Worm (Caenorhabditis elegans) whole organism, L4 larva: Measurements from ENCODE around the gene W02B3.4.

Source experiments
- F37D6.2 ChIP-seq: sonication (generic microtip); optimal IDR thresholded peaks from 2 replicates; lab custom pipeline; 2016; ENCODE audit warnings: mild to moderate bottlenecking, missing genetic modification characterization, missing compliant biosample characterization
- Y105C5A.15 ChIP-seq: fragments of 200-800 bp; sonication (Bioruptor generic); IDR thresholded peaks from 2 replicates; pipeline ENCODE4 v1.3.6; 2022; ENCODE audit warnings: missing genetic modification characterization, missing compliant biosample characterization
- ZK337.2 ChIP-seq: fragments of 200-800 bp; sonication (Bioruptor generic); IDR thresholded peaks from 2 replicates; pipeline ENCODE4 v1.3.6; 2022; ENCODE audit warnings: missing genetic modification reagents, missing genetic modification characterization, missing compliant biosample characterization
- aha-1 ChIP-seq: fragments of 150-350 bp; peaks from one replicate; lab custom pipeline; 2014; ENCODE audit warnings: missing biosample characterization, missing genetic modification characterization
- ama-1 ChIP-seq: fragments of 150-350 bp; optimal IDR thresholded peaks from 2 replicates; lab custom pipeline; 2014; ENCODE audit warnings: inconsistent platforms, mixed read lengths
- arid-1 ChIP-seq: fragments of 200-800 bp; sonication (Bioruptor generic); conservative IDR thresholded peaks from 2 replicates; pipeline ENCODE4 v1.3.6; 2022; ENCODE audit warnings: missing genetic modification reagents, missing genetic modification characterization, missing compliant biosample characterization
- ceh-28 ChIP-seq: fragments of 150-350 bp; optimal IDR thresholded peaks from 2 replicates; lab custom pipeline; 2014; ENCODE audit warnings: missing biosample characterization, missing genetic modification reagents, missing genetic modification characterization
- ceh-44 ChIP-seq: fragments of 200-800 bp; sonication (Bioruptor generic); IDR thresholded peaks from 2 replicates; pipeline ENCODE4 v1.3.6; 2022; ENCODE audit warnings: missing genetic modification reagents, missing genetic modification characterization, missing compliant biosample characterization
- daf-16 ChIP-seq, 3 experiments: sonication (generic microtip); optimal IDR thresholded peaks; 2 replicates each; lab custom pipeline; 2016 to 2017; ENCODE audit warnings: missing genetic modification characterization in 3 of 3, missing genetic modification reagents in 3 of 3, mild to moderate bottlenecking in 2 of 3, missing compliant biosample characterization in 2 of 3, missing biosample characterization in 1 of 3, moderate library complexity in 1 of 3
- daf-19 ChIP-seq: fragments of 200-800 bp; sonication (Bioruptor generic); conservative IDR thresholded peaks from 2 replicates; pipeline ENCODE4 v1.3.6; 2022; ENCODE audit warnings: missing genetic modification characterization, missing compliant biosample characterization
- daf-8 ChIP-seq: fragments of 200-800 bp; sonication (Bioruptor generic); IDR thresholded peaks from 2 replicates; pipeline ENCODE4 v1.3.6; 2022; ENCODE audit warnings: missing genetic modification characterization, missing compliant biosample characterization
- dmd-9 ChIP-seq: fragments of 200-800 bp; sonication (Bioruptor generic); IDR thresholded peaks from 2 replicates; pipeline ENCODE4 v1.3.6; 2022; ENCODE audit warnings: missing genetic modification reagents, missing genetic modification characterization, missing compliant biosample characterization
- dpl-1 ChIP-seq: fragments of 150-350 bp; optimal IDR thresholded peaks from 2 replicates; lab custom pipeline; 2014; ENCODE audit warnings: missing biosample characterization, missing genetic modification reagents, missing genetic modification characterization
- dve-1 ChIP-seq: sonication (generic microtip); optimal IDR thresholded peaks from 2 replicates; lab custom pipeline; 2017; ENCODE audit warnings: antibody characterized with exemption, mild to moderate bottlenecking, missing genetic modification characterization, missing compliant biosample characterization; ENCODE audit not compliant: insufficient read depth
- fos-1 ChIP-seq: fragments of 150-350 bp; optimal IDR thresholded peaks from 2 replicates; lab custom pipeline; 2014; ENCODE audit warnings: missing biosample characterization, missing genetic modification characterization
- gei-8 ChIP-seq: fragments of 200-800 bp; sonication (Bioruptor generic); optimal IDR thresholded peaks from 2 replicates; lab custom pipeline; 2018; ENCODE audit warnings: mild to moderate bottlenecking, missing genetic modification characterization, missing compliant biosample characterization
- hif-1 ChIP-seq, 2 experiments: sonication (generic microtip); optimal IDR thresholded peaks; 2 replicates each; lab custom pipeline; 2016 to 2017; ENCODE audit warnings: missing compliant biosample characterization in 2 of 2, missing genetic modification characterization in 2 of 2, missing genetic modification reagents in 2 of 2, missing genotype in 2 of 2, mild to moderate bottlenecking in 1 of 2
- hlh-11 ChIP-seq: fragments of 200-800 bp; sonication (Bioruptor generic); optimal IDR thresholded peaks from 2 replicates; lab custom pipeline; 2018; ENCODE audit warnings: mild to moderate bottlenecking, missing genetic modification characterization, missing compliant biosample characterization
- hmg-1.1 ChIP-seq: fragments of 200-800 bp; sonication (Bioruptor generic); IDR thresholded peaks from 2 replicates; pipeline ENCODE4 v1.3.6; 2022; ENCODE audit warnings: missing genetic modification reagents, missing genetic modification characterization, missing compliant biosample characterization
- lin-13 ChIP-seq: fragments of 150-350 bp; optimal IDR thresholded peaks from 2 replicates; lab custom pipeline; 2014; ENCODE audit warnings: missing biosample characterization, missing genetic modification reagents, missing genetic modification characterization
- lin-15B ChIP-seq: fragments of 150-350 bp; sonication (generic microtip); optimal IDR thresholded peaks from 3 replicates; lab custom pipeline; 2014; ENCODE audit warnings: missing biosample characterization, missing genetic modification characterization
- lin-29 ChIP-seq: fragments of 200-800 bp; sonication (Bioruptor generic); IDR thresholded peaks from 2 replicates; pipeline ENCODE4 v1.3.6; 2022; ENCODE audit warnings: missing genetic modification reagents, missing genetic modification characterization, missing compliant biosample characterization
- lin-38 ChIP-seq: fragments of 200-800 bp; sonication (Bioruptor generic); IDR thresholded peaks from 2 replicates; pipeline ENCODE4 v1.3.6; 2022; ENCODE audit warnings: missing genetic modification reagents, missing genetic modification characterization, missing compliant biosample characterization
- lir-3 ChIP-seq: sonication (generic microtip); optimal IDR thresholded peaks from 2 replicates; lab custom pipeline; 2016; ENCODE audit warnings: mild to moderate bottlenecking, missing genetic modification characterization, missing compliant biosample characterization
- mdl-1 ChIP-seq, 2 experiments: fragments of 150-350 bp in 1 of 2; sonication (generic microtip) in 1 of 2; optimal IDR thresholded peaks; 2 replicates each; lab custom pipeline; 2014 to 2017; ENCODE audit warnings: missing biosample characterization in 2 of 2, missing genetic modification characterization in 2 of 2
- mdt-29 ChIP-seq: fragments of 200-800 bp; sonication (Bioruptor generic); IDR thresholded peaks from 2 replicates; pipeline ENCODE4 v1.3.6; 2022; ENCODE audit warnings: missing genetic modification reagents, missing genetic modification characterization, missing compliant biosample characterization
- nhr-11 ChIP-seq: fragments of 150-350 bp; optimal IDR thresholded peaks from 2 replicates; lab custom pipeline; 2014; ENCODE audit warnings: missing biosample characterization, missing genetic modification characterization
- nhr-111 ChIP-seq: fragments of 200-800 bp; sonication (Bioruptor generic); optimal IDR thresholded peaks from 2 replicates; lab custom pipeline; 2018; ENCODE audit warnings: mild to moderate bottlenecking, missing genetic modification characterization, missing compliant biosample characterization
- nhr-28 ChIP-seq: fragments of 150-350 bp; optimal IDR thresholded peaks from 2 replicates; lab custom pipeline; 2014; ENCODE audit warnings: missing biosample characterization, missing genetic modification characterization
- nhr-41 ChIP-seq: fragments of 200-800 bp; sonication (Bioruptor generic); IDR thresholded peaks from 2 replicates; pipeline ENCODE4 v1.3.6; 2022; ENCODE audit warnings: missing genetic modification reagents, missing genetic modification characterization, missing compliant biosample characterization
- nhr-48 ChIP-seq: sonication (generic microtip); optimal IDR thresholded peaks from 2 replicates; lab custom pipeline; 2016; ENCODE audit warnings: mild to moderate bottlenecking, missing genetic modification characterization, missing compliant biosample characterization
- nhr-76 ChIP-seq: fragments of 150-350 bp; optimal IDR thresholded peaks from 2 replicates; lab custom pipeline; 2014; ENCODE audit warnings: missing biosample characterization, missing genetic modification characterization
- pha-4 ChIP-seq, 2 experiments: fragments of 150-350 bp in 1 of 2; fragments of 200-800 bp in 1 of 2; sonication (Bioruptor generic) in 1 of 2; IDR thresholded peaks in 1 of 2; optimal IDR thresholded peaks in 1 of 2; 2 replicates each; pipeline versions ENCODE4 v1.3.6 to Lab custom; 2014 to 2022; ENCODE audit warnings: missing genetic modification characterization in 2 of 2, missing genetic modification reagents in 2 of 2, missing biosample characterization in 1 of 2, missing compliant biosample characterization in 1 of 2
- php-3 ChIP-seq: fragments of 200-800 bp; sonication (Bioruptor generic); IDR thresholded peaks from 2 replicates; pipeline ENCODE4 v1.3.6; 2022; ENCODE audit warnings: missing genetic modification reagents, missing genetic modification characterization, missing compliant biosample characterization
- rbr-2 ChIP-seq: sonication (generic microtip); optimal IDR thresholded peaks from 2 replicates; lab custom pipeline; 2016; ENCODE audit warnings: missing genotype, missing genetic modification characterization, missing compliant biosample characterization
- sdz-12 ChIP-seq: fragments of 200-800 bp; sonication (Bioruptor generic); optimal IDR thresholded peaks from 2 replicates; lab custom pipeline; 2018; ENCODE audit warnings: mild to moderate bottlenecking, missing genetic modification characterization, missing compliant biosample characterization
- snpc-1.2 ChIP-seq: fragments of 200-800 bp; sonication (Bioruptor generic); IDR thresholded peaks from 2 replicates; pipeline ENCODE4 v1.3.6; 2022; ENCODE audit warnings: missing genetic modification reagents, missing genetic modification characterization, missing compliant biosample characterization
- tag-97 ChIP-seq: fragments of 200-800 bp; sonication (Bioruptor generic); IDR thresholded peaks from 2 replicates; pipeline ENCODE4 v1.3.6; 2022; ENCODE audit warnings: missing genetic modification characterization, missing compliant biosample characterization
- tra-1 ChIP-seq: fragments of 200-800 bp; sonication (Bioruptor generic); IDR thresholded peaks from 2 replicates; pipeline ENCODE4 v1.3.6; 2022; ENCODE audit warnings: missing genetic modification reagents, missing genetic modification characterization, missing compliant biosample characterization
- unc-130 ChIP-seq: sonication (generic microtip); optimal IDR thresholded peaks from 2 replicates; lab custom pipeline; 2016; ENCODE audit warnings: missing genetic modification reagents, missing genetic modification characterization, missing compliant biosample characterization
- unc-62 ChIP-seq, 3 experiments: fragments of 150-350 bp in 1 of 3; sonication (generic microtip); optimal IDR thresholded peaks in 2 of 3; peaks in 1 of 3; 1 replicate in 1 of 3; 2 replicates in 2 of 3; lab custom pipeline; 2014 to 2017; ENCODE audit warnings: missing biosample characterization in 3 of 3, missing genetic modification characterization in 3 of 3, missing genetic modification reagents in 3 of 3, missing genotype in 1 of 3
- vab-7 ChIP-seq: fragments of 200-800 bp; sonication (Bioruptor generic); IDR thresholded peaks from 2 replicates; pipeline ENCODE4 v1.3.6; 2022; ENCODE audit warnings: missing genetic modification reagents, missing genetic modification characterization, missing compliant biosample characterization
- ztf-7 ChIP-seq: fragments of 150-350 bp; optimal IDR thresholded peaks from 2 replicates; lab custom pipeline; 2014; ENCODE audit warnings: missing biosample characterization, missing genetic modification characterization

W02B3.4 gene

ce11 chrIII:650539-650938 is 32.7 kb downstream of the W02B3.4 start:
- no peak for TF ChIP-seq ama-1 (lab: Kevin White, UChicago)
- no peak for TF ChIP-seq nhr-111 (GFP tag; lab: Kevin White, UChicago)
- TF ChIP-seq nhr-28 (tag; lab: Kevin White, UChicago), result peak; percentile 58
- no peak for TF ChIP-seq ceh-44 (GFP tag; lab: Robert Waterston, UW)
- no peak for TF ChIP-seq vab-7 (GFP tag; lab: Robert Waterston, UW)
- TF ChIP-seq mdl-1 (tag; optimal IDR thresholded peaks at IDR 0.05; lab: Kevin White, UChicago), result peak in 1 of 2 experiments; percentile 2
- TF ChIP-seq aha-1 (tag; lab: Kevin White, UChicago), result peak; percentile 87

- TF ChIP-seq dve-1 (tag; lab: Kevin White, UChicago) (no peak), hif-1 (tag; optimal IDR thresholded peaks at IDR 0.05; lab: Kevin White, UChicago) (no peak), nhr-28 (tag; lab: Kevin White, UChicago) (peak; percentile 52), nhr-11 (no peak), lin-15B (tag; lab: Kevin White, UChicago) (no peak), unc-62 (GFP tag; optimal IDR thresholded peaks at IDR 0.05 in 1 of 2; lab: Kevin White, UChicago) (no peak), unc-62 (tag; optimal IDR thresholded peaks at IDR 0.05; lab: Kevin White, UChicago) (no peak), sdz-12 (no peak), lin-13 (GFP tag; lab: Kevin White, UChicago) (no peak)
Observed at ce11 chrIII:649935-650334, 33.3 kb downstream of the W02B3.4 start.

ce11 chrIII:647248-647647 is 36.0 kb downstream of the W02B3.4 start:
- TF ChIP-seq daf-8 (GFP tag; lab: Robert Waterston, UW) (no peak), lin-38 (GFP tag; lab: Robert Waterston, UW) (0 out of 2 replicates have a peak, but pooled peaks have one; percentile 25), Y105C5A.15 (GFP tag; lab: Robert Waterston, UW) (no peak), lin-29 (no peak), hmg-1.1 (GFP tag; lab: Robert Waterston, UW) (0 out of 2 replicates have a peak, but pooled peaks have one; percentile 25), hif-1 (tag; optimal IDR thresholded peaks at IDR 0.05; lab: Kevin White, UChicago) (peak in 1 of 2 experiments; percentile 35), rbr-2 (tag; lab: Kevin White, UChicago) (peak; percentile 8), hlh-11 (tag; lab: Kevin White, UChicago) (peak; percentile 2), ztf-7 (tag; lab: Kevin White, UChicago) (no peak), daf-16 (GFP tag; optimal IDR thresholded peaks at IDR 0.05; lab: Kevin White, UChicago) (peak in 1 of 2 experiments; percentile 21), daf-16 (tag; optimal IDR thresholded peaks at IDR 0.05; lab: Kevin White, UChicago) (no peak), aha-1 (tag; lab: Kevin White, UChicago) (peak; percentile 41), pha-4 (GFP tag; IDR thresholded peaks at IDR 0.05; lab: Robert Waterston, UW) (no peak), pha-4 (tag; optimal IDR thresholded peaks at IDR 0.05; lab: Kevin White, UChicago) (peak; percentile 42)

- TF ChIP-seq gei-8 (peak; percentile 8), mdt-29 (GFP tag; lab: Robert Waterston, UW) (no peak), dmd-9 (GFP tag; lab: Robert Waterston, UW) (no peak), nhr-111 (GFP tag; lab: Kevin White, UChicago) (no peak), ZK337.2 (GFP tag; lab: Robert Waterston, UW) (no peak), snpc-1.2 (GFP tag; lab: Robert Waterston, UW) (no peak), daf-16 (GFP tag; optimal IDR thresholded peaks at IDR 0.05; lab: Kevin White, UChicago) (no peak), daf-16 (tag; optimal IDR thresholded peaks at IDR 0.05; lab: Kevin White, UChicago) (no peak), mdl-1 (tag; optimal IDR thresholded peaks at IDR 0.05; lab: Kevin White, UChicago) (no peak), tag-97 (no peak), unc-62 (GFP tag; optimal IDR thresholded peaks at IDR 0.05 in 1 of 2; lab: Kevin White, UChicago) (peak in 1 of 2 experiments; percentile 23), unc-62 (tag; optimal IDR thresholded peaks at IDR 0.05; lab: Kevin White, UChicago) (no peak), daf-19 (no peak), dpl-1 (GFP tag; lab: Kevin White, UChicago) (no peak), lin-38 (GFP tag; lab: Robert Waterston, UW) (peak; percentile 59), php-3 (GFP tag; lab: Robert Waterston, UW) (no peak), arid-1 (no peak), nhr-41 (GFP tag; lab: Robert Waterston, UW) (no peak), tra-1 (GFP tag; lab: Robert Waterston, UW) (no peak), F37D6.2 (tag; lab: Kevin White, UChicago) (no peak), unc-130 (GFP tag; lab: Kevin White, UChicago) (no peak), rbr-2 (tag; lab: Kevin White, UChicago) (no peak), daf-8 (GFP tag; lab: Robert Waterston, UW) (no peak), nhr-48 (tag; lab: Kevin White, UChicago) (no peak), nhr-76 (no peak), fos-1 (tag; lab: Kevin White, UChicago) (no peak), lir-3 (no peak), ceh-28 (no peak)
Observed at ce11 chrIII:646454-646853, 36.8 kb downstream of the W02B3.4 start, which contains the start of gene orai-1. orai-1 (plus strand) TSS chrIII:646754.
